Worm (Caenorhabditis elegans): ENCODE measurements around the gene sec-6.

DNA sequence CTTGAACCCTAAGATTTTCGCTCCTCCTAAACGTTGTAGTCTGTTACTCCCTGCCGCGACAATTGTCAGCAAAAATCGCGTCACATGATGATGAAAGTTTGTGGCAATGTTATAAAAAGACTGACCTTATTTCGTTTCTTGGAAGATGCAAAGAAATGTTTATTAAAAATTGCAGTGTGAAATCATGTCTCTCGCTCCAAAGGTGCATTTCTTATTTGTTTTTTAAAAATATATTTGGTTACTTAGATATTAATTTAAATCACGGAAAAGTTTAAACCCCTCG, 18.8 kb downstream of the sec-6 start:
- TF ChIP-seq dao-5 (tag; optimal IDR thresholded peaks at IDR 0.05) = no peak
- no peak for TF ChIP-seq him-1 (tag; optimal IDR thresholded peaks at IDR 0.05)
- no peak for TF ChIP-seq W03F9.2 (tag; optimal IDR thresholded peaks at IDR 0.05)
